Worm (Caenorhabditis elegans) whole organism, midembryonic: ENCODE data around the gene snb-6.

Experiments
- T22C8.4 ChIP-seq: fragments of 200-800 bp; sonication (Bioruptor generic); IDR thresholded peaks from 2 replicates; pipeline ENCODE4 v1.3.6; 2022; ENCODE audit warnings: missing genetic modification characterization, missing compliant biosample characterization
- cog-1 ChIP-seq: sonication (generic microtip); optimal IDR thresholded peaks from 2 replicates; lab custom pipeline; 2016; ENCODE audit warnings: missing genetic modification characterization, missing compliant biosample characterization
- flt-1 ChIP-seq: fragments of 200-800 bp; sonication (Bioruptor generic); IDR thresholded peaks from 2 replicates; pipeline ENCODE4 v1.3.6; 2022; ENCODE audit warnings: missing genetic modification characterization, missing compliant biosample characterization
- klf-2 ChIP-seq: fragments of 200-800 bp; sonication (Bioruptor generic); conservative IDR thresholded peaks from 2 replicates; pipeline ENCODE4 v1.3.6; 2022; ENCODE audit warnings: missing genetic modification reagents, missing genetic modification characterization, missing compliant biosample characterization
- ref-1 ChIP-seq: fragments of 200-800 bp; sonication (Bioruptor generic); conservative IDR thresholded peaks from 2 replicates; pipeline ENCODE4 v1.3.6; 2022; ENCODE audit warnings: missing genetic modification reagents, missing genetic modification characterization, missing compliant biosample characterization
- tab-1 ChIP-seq: fragments of 200-800 bp; sonication (Bioruptor generic); IDR thresholded peaks from 2 replicates; pipeline ENCODE4 v1.3.6; 2022; ENCODE audit warnings: missing genetic modification characterization, missing compliant biosample characterization
- ztf-23 ChIP-seq: fragments of 200-800 bp; sonication (Bioruptor generic); IDR thresholded peaks from 2 replicates; pipeline ENCODE4 v1.3.6; 2022; ENCODE audit warnings: missing genetic modification reagents, missing genetic modification characterization, missing compliant biosample characterization
- ztf-29 ChIP-seq: fragments of 200-800 bp; sonication (Bioruptor generic); IDR thresholded peaks from 2 replicates; pipeline ENCODE4 v1.3.6; 2022; ENCODE audit warnings: missing genetic modification reagents, missing genetic modification characterization, missing compliant biosample characterization

ce11 chrII:8813659-8814058 is 45.8 kb downstream of the snb-6 start:
- TF ChIP-seq ref-1 (GFP tag; lab: Robert Waterston, UW) (no peak), T22C8.4 (GFP tag; lab: Robert Waterston, UW) (no peak), klf-2 (no peak), ztf-29 (GFP tag; lab: Robert Waterston, UW) (no peak), tab-1 (GFP tag; lab: Robert Waterston, UW) (no peak), ztf-23 (no peak), cog-1 (tag; lab: Kevin White, UChicago) (no peak), flt-1 (no peak)
